Fruit fly (Drosophila melanogaster) whole organism, wandering third instar larva: Measurements from ENCODE around the gene CG9391.

Source experiments
- CG9705 ChIP-seq: fragments of 200-800 bp; sonication (Bioruptor generic); optimal IDR thresholded peaks from 2 replicates; lab custom pipeline; 2018; ENCODE audit warnings: missing biosample characterization, mild to moderate bottlenecking, missing genetic modification characterization
- Hr83 ChIP-seq: fragments of 200-300 bp; sonication (Bioruptor generic); optimal IDR thresholded peaks from 2 replicates; lab custom pipeline; 2016; ENCODE audit warnings: missing biosample characterization, mild to moderate bottlenecking, missing genetic modification characterization, moderate library complexity; ENCODE audit not compliant: poor library complexity, severe bottlenecking
- Myc ChIP-seq: fragments of >200 bp; optimal IDR thresholded peaks from 2 replicates; lab custom pipeline; 2017
- fru ChIP-seq: fragments of 200-800 bp; sonication (Bioruptor generic); optimal IDR thresholded peaks from 3 replicates; lab custom pipeline; 2016; ENCODE audit warnings: missing biosample characterization, mild to moderate bottlenecking, missing genetic modification characterization
- jim ChIP-seq: fragments of 175-275, 200-325 bp; sonication (Bioruptor generic); optimal IDR thresholded peaks from 2 replicates; lab custom pipeline; 2016; ENCODE audit warnings: missing biosample characterization, mild to moderate bottlenecking, missing genetic modification characterization
- usp ChIP-seq: fragments of >200 bp; optimal IDR thresholded peaks from 2 replicates; lab custom pipeline; 2017; ENCODE audit warnings: missing biosample characterization, missing genetic modification characterization

DNA sequence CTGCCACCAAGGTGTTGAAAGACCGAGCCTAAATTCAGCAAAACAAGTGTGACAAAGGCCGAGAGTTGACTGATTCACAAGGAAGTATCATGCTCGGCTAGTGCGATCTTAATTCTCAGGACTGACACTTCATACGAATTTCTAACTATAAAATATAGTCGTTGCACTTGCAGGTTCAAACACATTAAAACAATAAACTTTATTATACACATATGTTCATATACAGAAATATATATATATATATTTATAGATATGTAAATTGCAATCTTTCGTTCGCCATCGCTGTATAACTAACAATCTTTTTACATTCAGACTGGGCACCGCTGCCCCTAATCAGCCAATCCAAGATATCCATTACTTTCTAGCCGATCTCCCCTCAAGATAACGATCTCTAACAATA, 2.3 kb upstream of the CG9391 start, which contains the start of gene CG9389:
- TF ChIP-seq usp (GFP tag; lab: Kevin White, UChicago), result no peak
- TF ChIP-seq Myc, result no peak
- no peak for TF ChIP-seq fru (GFP tag; lab: Kevin White, UChicago)
- no peak for TF ChIP-seq jim
- TF ChIP-seq CG9705 (GFP tag; lab: Kevin White, UChicago), result no peak
- TF ChIP-seq Hr83 (GFP tag; lab: Kevin White, UChicago), result no peak
